Worm (Caenorhabditis elegans): ENCODE results near the gene rha-2.

- TF ChIP-seq med-1 (GFP tag; optimal IDR thresholded peaks at IDR 0.05; ENCODE audit: insufficient read depth) (no peak), flt-1 (GFP tag; IDR thresholded peaks at IDR 0.05) (no peak), ztf-23 (GFP tag; IDR thresholded peaks at IDR 0.05) (no peak), T22C8.4 (GFP tag; IDR thresholded peaks at IDR 0.05) (no peak)
These were observed 41.7 kb upstream of the rha-2 start for ce11 chrIII:8656055-8656454.

All from whole organism, midembryonic.